Worm (Caenorhabditis elegans) whole organism, early embryonic: ENCODE measurements around the gene C31B8.16.

ENCODE experiments used
- B0310.2 ChIP-seq: sonication (generic microtip); optimal IDR thresholded peaks from 2 replicates; lab custom pipeline; 2016; ENCODE audit warnings: mild to moderate bottlenecking, missing genetic modification characterization, missing compliant biosample characterization
- F13C5.2 ChIP-seq: sonication (generic microtip); optimal IDR thresholded peaks from 2 replicates; lab custom pipeline; 2017; ENCODE audit warnings: mild to moderate bottlenecking, missing genetic modification characterization, inconsistent platforms, missing compliant biosample characterization
- aly-1 ChIP-seq: sonication (generic microtip); optimal IDR thresholded peaks from 2 replicates; lab custom pipeline; 2016; ENCODE audit warnings: missing genetic modification characterization, missing compliant biosample characterization
- ama-1 ChIP-seq: fragments of 150-350 bp; optimal IDR thresholded peaks from 2 replicates; lab custom pipeline; 2014
- ceh-13 ChIP-seq: fragments of 200-800 bp; sonication (Bioruptor generic); optimal IDR thresholded peaks from 2 replicates; lab custom pipeline; 2018; ENCODE audit warnings: mild to moderate bottlenecking, missing genetic modification characterization, missing compliant biosample characterization
- ceh-36 ChIP-seq: sonication (generic microtip); optimal IDR thresholded peaks from 2 replicates; lab custom pipeline; 2016; ENCODE audit warnings: missing genetic modification characterization, inconsistent platforms, missing compliant biosample characterization
- ets-7 ChIP-seq: sonication (generic microtip); optimal IDR thresholded peaks from 2 replicates; lab custom pipeline; 2016; ENCODE audit warnings: missing genotype, missing genetic modification characterization, missing compliant biosample characterization
- flt-1 ChIP-seq: fragments of 200-800 bp; sonication (Bioruptor generic); IDR thresholded peaks from 2 replicates; pipeline ENCODE4 v1.3.6; 2022; ENCODE audit warnings: missing genetic modification characterization, missing compliant biosample characterization
- hmbx-1 ChIP-seq: sonication (generic microtip); optimal IDR thresholded peaks from 2 replicates; lab custom pipeline; 2016; ENCODE audit warnings: mild to moderate bottlenecking, missing genetic modification characterization, missing compliant biosample characterization
- hmg-4 ChIP-seq: fragments of 200-800 bp; sonication (Bioruptor generic); optimal IDR thresholded peaks from 2 replicates; lab custom pipeline; 2018; ENCODE audit warnings: mild to moderate bottlenecking, missing genetic modification characterization, missing compliant biosample characterization
- hnd-1 ChIP-seq: sonication (generic microtip); optimal IDR thresholded peaks from 2 replicates; lab custom pipeline; 2016; ENCODE audit warnings: missing genetic modification characterization, missing compliant biosample characterization
- pes-1 ChIP-seq: fragments of 200-800 bp; sonication (Bioruptor generic); IDR thresholded peaks from 2 replicates; pipeline ENCODE4 v1.3.6; 2022; ENCODE audit warnings: missing genetic modification reagents, missing genetic modification characterization, missing compliant biosample characterization
- scrt-1 ChIP-seq: fragments of 200-800 bp; sonication (Bioruptor generic); IDR thresholded peaks from 2 replicates; pipeline ENCODE4 v1.3.6; 2022; ENCODE audit warnings: missing genetic modification characterization, missing compliant biosample characterization
- sea-1 ChIP-seq: fragments of 200-800 bp; sonication (Bioruptor generic); conservative IDR thresholded peaks from 2 replicates; pipeline ENCODE4 v1.3.6; 2022; ENCODE audit warnings: missing genetic modification characterization, missing compliant biosample characterization
- tbx-11 ChIP-seq: fragments of 200-800 bp; sonication (Bioruptor generic); IDR thresholded peaks from 2 replicates; pipeline ENCODE4 v1.3.6; 2022; ENCODE audit warnings: missing genetic modification characterization, missing compliant biosample characterization
- tbx-37 ChIP-seq: fragments of 200-800 bp; sonication (Bioruptor generic); conservative IDR thresholded peaks from 2 replicates; pipeline ENCODE4 v1.3.6; 2022; ENCODE audit warnings: missing genetic modification reagents, missing genetic modification characterization, missing compliant biosample characterization
- tra-4 ChIP-seq: sonication (generic microtip); optimal IDR thresholded peaks from 2 replicates; lab custom pipeline; 2017; ENCODE audit warnings: missing genetic modification characterization, missing compliant biosample characterization

C31B8.16 gene

DNA sequence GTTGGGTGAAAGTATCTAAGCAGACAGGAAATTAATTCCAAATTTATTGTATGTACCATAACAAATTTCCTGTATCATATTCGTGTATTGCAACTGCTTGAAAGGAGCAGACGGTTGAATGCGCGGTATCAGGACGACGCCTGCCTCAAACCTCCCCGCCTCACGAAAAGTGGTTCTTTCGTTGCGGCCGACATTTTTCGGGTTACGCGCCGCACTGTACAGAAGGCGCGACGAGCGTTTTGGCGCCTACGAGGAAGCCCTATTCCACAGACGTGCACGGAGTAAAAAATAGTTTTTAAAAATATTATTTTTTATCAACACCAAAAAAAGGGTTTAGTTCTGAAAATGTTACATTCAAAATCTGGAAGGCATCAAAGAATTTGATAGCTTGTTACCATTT is 9.7 kb upstream of the C31B8.16 start:
- TF ChIP-seq scrt-1 (GFP tag; lab: Robert Waterston, UW) = no peak
- TF ChIP-seq tra-4 (tag; lab: Kevin White, UChicago) = no peak
- no peak for TF ChIP-seq hmg-4 (GFP tag; lab: Kevin White, UChicago)
- TF ChIP-seq tbx-11 = no peak
- no peak for TF ChIP-seq hmbx-1
- TF ChIP-seq flt-1 (GFP tag; lab: Robert Waterston, UW) = no peak

DNA sequence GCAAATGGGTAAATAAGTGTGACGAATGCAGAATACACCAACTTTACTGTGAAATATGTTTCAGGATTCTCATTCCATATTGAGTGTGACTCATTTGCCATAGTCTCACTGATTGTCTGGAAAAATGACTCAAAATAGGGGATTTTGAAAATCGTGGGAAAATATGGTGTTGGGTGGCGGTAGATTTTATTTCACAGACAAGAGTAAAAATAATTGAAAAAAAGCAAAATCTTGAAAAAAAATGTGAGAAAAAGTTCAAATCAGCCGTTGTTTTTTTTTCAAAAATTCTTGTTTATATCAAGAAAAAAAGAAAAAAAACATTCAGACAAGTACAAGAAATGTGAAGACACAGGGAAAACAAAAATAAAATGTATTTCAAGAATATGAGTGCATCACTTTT is 7.3 kb upstream of the C31B8.16 start, which contains the start of gene srh-38:
TSS of gene srh-38 (minus strand) at position 101 of the 400 bp plus-strand sequence.
- TF ChIP-seq hmbx-1 (no peak), F13C5.2 (tag; lab: Kevin White, UChicago) (no peak), ama-1 (lab: Kevin White, UChicago) (no peak), tbx-11 (no peak), tra-4 (tag; lab: Kevin White, UChicago) (no peak), ceh-13 (GFP tag; lab: Kevin White, UChicago) (no peak), scrt-1 (GFP tag; lab: Robert Waterston, UW) (no peak), ets-7 (tag; lab: Kevin White, UChicago) (no peak), flt-1 (GFP tag; lab: Robert Waterston, UW) (no peak), pes-1 (GFP tag; lab: Robert Waterston, UW) (no peak), aly-1 (tag; lab: Kevin White, UChicago) (no peak), hmg-4 (GFP tag; lab: Kevin White, UChicago) (no peak), sea-1 (GFP tag; lab: Robert Waterston, UW) (no peak), hnd-1 (no peak), ceh-36 (tag; lab: Kevin White, UChicago) (no peak), tbx-37 (GFP tag; lab: Robert Waterston, UW) (no peak), B0310.2 (tag; lab: Kevin White, UChicago) (no peak)

DNA sequence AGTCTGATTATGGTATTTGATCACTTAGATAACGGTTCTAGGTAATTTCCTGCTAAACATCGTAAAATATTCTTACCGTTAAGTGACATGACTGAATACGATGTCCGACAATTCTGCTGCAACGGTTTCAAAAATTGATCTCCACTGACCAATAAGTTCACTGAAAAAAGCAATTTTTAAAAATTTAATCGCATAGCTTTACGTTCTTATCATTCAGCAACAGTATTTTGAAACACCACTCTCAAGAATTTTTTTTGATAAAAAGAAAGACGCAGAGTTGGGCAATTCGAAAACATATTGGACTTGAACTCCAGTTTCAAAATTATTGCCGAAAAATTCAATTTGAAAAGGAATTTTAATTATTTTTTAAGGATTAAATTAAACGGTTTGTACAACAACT is 2.3 kb upstream of the C31B8.16 start, which contains the start of gene C31B8.12:
TSS of gene C31B8.12 (minus strand) at position 101 of the 400 bp plus-strand sequence.
- TF ChIP-seq aly-1 (tag; lab: Kevin White, UChicago) = no peak

DNA sequence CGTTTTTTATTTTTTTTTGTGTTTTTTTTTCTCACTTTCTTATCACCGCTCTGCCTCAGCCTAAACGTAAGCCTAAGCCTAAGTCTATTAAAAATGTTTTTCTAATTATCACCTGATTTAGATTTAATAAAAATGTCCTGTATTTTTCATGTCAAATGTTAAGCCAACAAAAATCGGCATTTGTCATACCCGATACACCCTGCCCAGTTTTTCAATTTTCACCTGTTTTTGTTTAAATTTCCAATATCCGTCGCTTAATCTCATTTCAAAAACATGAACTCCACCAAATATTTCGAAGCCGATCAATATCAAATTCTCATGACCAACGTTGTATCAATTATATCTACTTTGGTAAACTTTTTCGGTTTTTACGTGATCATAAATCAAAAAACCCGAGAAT is 1.4 kb downstream of the C31B8.16 start, which contains the start of gene C31B8.1:
TSS of gene C31B8.1 (plus strand) at position 301 of the 400 bp plus-strand sequence.
- TF ChIP-seq hmg-4 (GFP tag; lab: Kevin White, UChicago) = no peak
- no peak for TF ChIP-seq ets-7 (tag; lab: Kevin White, UChicago)
- TF ChIP-seq sea-1 (GFP tag; lab: Robert Waterston, UW) = no peak
- no peak for TF ChIP-seq tra-4 (tag; lab: Kevin White, UChicago)
- TF ChIP-seq B0310.2 (tag; lab: Kevin White, UChicago) = no peak
- TF ChIP-seq hnd-1 = no peak
- TF ChIP-seq hmbx-1 = no peak
- no peak for TF ChIP-seq ceh-13 (GFP tag; lab: Kevin White, UChicago)
- no peak for TF ChIP-seq aly-1 (tag; lab: Kevin White, UChicago)

DNA sequence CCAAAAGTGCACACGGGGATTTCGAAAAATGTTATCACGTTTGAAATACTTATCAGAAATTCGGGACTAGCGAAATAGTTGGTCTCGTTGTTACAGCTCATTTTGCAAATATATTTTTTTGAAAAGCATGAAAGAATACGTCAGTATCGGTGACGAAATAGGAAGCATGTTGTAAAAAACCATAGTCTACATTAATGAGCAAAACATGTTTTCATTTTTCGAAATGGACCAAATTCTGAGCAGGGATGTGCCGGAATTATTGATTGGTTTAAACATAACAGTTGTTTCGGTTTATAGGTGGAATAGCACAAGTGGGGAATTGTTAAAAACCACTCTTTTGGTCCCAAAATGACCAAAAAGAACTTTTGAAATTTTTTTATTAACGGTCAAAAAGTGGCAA is 4.2 kb downstream of the C31B8.16 start, which contains the start of gene srh-247:
TSS of gene srh-247 (minus strand) at position 101 of the 400 bp plus-strand sequence.
- no peak for TF ChIP-seq hnd-1
- no peak for TF ChIP-seq ceh-13 (GFP tag; lab: Kevin White, UChicago)
- TF ChIP-seq tbx-11 = no peak
- TF ChIP-seq hmbx-1 = no peak
- no peak for TF ChIP-seq pes-1 (GFP tag; lab: Robert Waterston, UW)
- TF ChIP-seq scrt-1 (GFP tag; lab: Robert Waterston, UW) = no peak
- TF ChIP-seq B0310.2 (tag; lab: Kevin White, UChicago) = no peak
- TF ChIP-seq sea-1 (GFP tag; lab: Robert Waterston, UW) = no peak
- TF ChIP-seq F13C5.2 (tag; lab: Kevin White, UChicago) = no peak
- no peak for TF ChIP-seq ets-7 (tag; lab: Kevin White, UChicago)
- no peak for TF ChIP-seq flt-1 (GFP tag; lab: Robert Waterston, UW)
- no peak for TF ChIP-seq ceh-36 (tag; lab: Kevin White, UChicago)
- no peak for TF ChIP-seq ama-1 (lab: Kevin White, UChicago)
- no peak for TF ChIP-seq tra-4 (tag; lab: Kevin White, UChicago)

DNA sequence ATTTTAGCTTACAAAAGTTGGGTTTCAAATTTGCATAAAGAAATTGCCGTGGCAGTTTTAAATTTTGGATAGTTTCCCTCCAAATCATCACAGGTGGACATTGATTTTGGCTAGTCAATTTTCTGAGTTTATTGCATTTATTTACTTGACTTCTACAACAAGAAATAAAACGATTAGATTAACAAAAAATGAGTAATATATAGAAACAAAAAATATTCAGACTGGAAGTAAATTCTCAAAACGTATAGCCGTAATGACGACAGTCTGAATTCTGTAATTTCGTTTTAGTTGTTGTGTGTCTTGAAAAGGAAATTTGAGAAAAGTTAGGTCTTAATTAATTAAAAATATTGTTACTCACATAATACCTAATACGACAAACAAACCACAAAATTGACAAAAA is 8.6 kb downstream of the C31B8.16 start, which contains the start of gene srw-141:
TSS of gene srw-141 (minus strand) at position 101 of the 400 bp plus-strand sequence.
- no peak for TF ChIP-seq B0310.2 (tag; lab: Kevin White, UChicago)
- no peak for TF ChIP-seq hmg-4 (GFP tag; lab: Kevin White, UChicago)
- TF ChIP-seq hnd-1 = no peak
- no peak for TF ChIP-seq tbx-11
- TF ChIP-seq pes-1 (GFP tag; lab: Robert Waterston, UW) = no peak
- no peak for TF ChIP-seq ceh-36 (tag; lab: Kevin White, UChicago)
- no peak for TF ChIP-seq ets-7 (tag; lab: Kevin White, UChicago)
- no peak for TF ChIP-seq flt-1 (GFP tag; lab: Robert Waterston, UW)
- TF ChIP-seq tbx-37 (GFP tag; lab: Robert Waterston, UW) = no peak
- no peak for TF ChIP-seq hmbx-1
- no peak for TF ChIP-seq tra-4 (tag; lab: Kevin White, UChicago)
- TF ChIP-seq ama-1 (lab: Kevin White, UChicago) = no peak
- no peak for TF ChIP-seq sea-1 (GFP tag; lab: Robert Waterston, UW)
- no peak for TF ChIP-seq F13C5.2 (tag; lab: Kevin White, UChicago)
- TF ChIP-seq ceh-13 (GFP tag; lab: Kevin White, UChicago) = no peak
- TF ChIP-seq scrt-1 (GFP tag; lab: Robert Waterston, UW) = no peak
- no peak for TF ChIP-seq aly-1 (tag; lab: Kevin White, UChicago)

DNA sequence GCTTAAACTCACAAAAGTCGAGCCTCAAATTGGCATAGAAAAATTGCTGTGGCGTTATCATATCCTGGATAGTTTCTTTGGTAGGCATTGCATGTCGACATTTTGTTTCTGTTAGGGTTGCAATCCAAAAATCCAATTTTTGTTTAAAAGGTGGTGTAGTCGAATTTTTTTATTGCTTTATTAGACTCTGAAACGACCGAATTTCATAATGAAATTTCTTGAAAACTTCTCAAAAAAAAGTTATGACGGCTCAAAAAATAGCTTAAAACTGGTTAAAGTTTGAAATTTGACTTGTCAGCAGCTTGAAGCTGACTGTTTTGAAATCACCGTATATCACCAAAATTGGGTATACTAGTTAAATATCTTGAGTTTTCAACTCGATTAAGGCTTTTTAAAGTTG is 11.6 kb downstream of the C31B8.16 start, which contains the start of gene srw-143:
TSS of gene srw-143 (minus strand) at position 101 of the 400 bp plus-strand sequence.
- no peak for TF ChIP-seq sea-1 (GFP tag; lab: Robert Waterston, UW)
- no peak for TF ChIP-seq hmbx-1
- TF ChIP-seq ceh-13 (GFP tag; lab: Kevin White, UChicago) = no peak
- TF ChIP-seq ama-1 (lab: Kevin White, UChicago) = no peak
- TF ChIP-seq tbx-37 (GFP tag; lab: Robert Waterston, UW) = no peak
- no peak for TF ChIP-seq F13C5.2 (tag; lab: Kevin White, UChicago)
- no peak for TF ChIP-seq aly-1 (tag; lab: Kevin White, UChicago)
- no peak for TF ChIP-seq hmg-4 (GFP tag; lab: Kevin White, UChicago)
- no peak for TF ChIP-seq ceh-36 (tag; lab: Kevin White, UChicago)
- no peak for TF ChIP-seq ets-7 (tag; lab: Kevin White, UChicago)
- no peak for TF ChIP-seq scrt-1 (GFP tag; lab: Robert Waterston, UW)
- TF ChIP-seq tbx-11 = no peak
- TF ChIP-seq flt-1 (GFP tag; lab: Robert Waterston, UW) = no peak
- TF ChIP-seq B0310.2 (tag; lab: Kevin White, UChicago) = no peak
- no peak for TF ChIP-seq hnd-1
- TF ChIP-seq tra-4 (tag; lab: Kevin White, UChicago) = no peak
- no peak for TF ChIP-seq pes-1 (GFP tag; lab: Robert Waterston, UW)
